Worm (Caenorhabditis elegans) whole organism, L4/young adult: ENCODE results near the gene Y116A8B.4.

Experiments
- W03F9.2 ChIP-seq: fragments of 150-350 bp; optimal IDR thresholded peaks from 2 replicates; lab custom pipeline; 2014; ENCODE audit warnings: missing biosample characterization, missing genetic modification characterization
- dao-5 ChIP-seq: sonication (generic microtip); optimal IDR thresholded peaks from 2 replicates; lab custom pipeline; 2016; ENCODE audit warnings: missing genotype, missing genetic modification characterization, moderate library complexity, missing compliant biosample characterization
- him-1 ChIP-seq: sonication (generic microtip); optimal IDR thresholded peaks from 2 replicates; lab custom pipeline; 2016; ENCODE audit warnings: missing genotype, missing genetic modification reagents, missing genetic modification characterization, missing compliant biosample characterization

- TF ChIP-seq him-1 (no peak), dao-5 (tag; lab: Kevin White, UChicago) (no peak), W03F9.2 (tag; lab: Kevin White, UChicago) (no peak)
Measured at ce11 chrIV:17210754-17211153, 12.8 kb upstream of the Y116A8B.4 start.
